Fruit fly (Drosophila melanogaster): ENCODE results near the gene Cisd2.

Gene Cisd2

DNA sequence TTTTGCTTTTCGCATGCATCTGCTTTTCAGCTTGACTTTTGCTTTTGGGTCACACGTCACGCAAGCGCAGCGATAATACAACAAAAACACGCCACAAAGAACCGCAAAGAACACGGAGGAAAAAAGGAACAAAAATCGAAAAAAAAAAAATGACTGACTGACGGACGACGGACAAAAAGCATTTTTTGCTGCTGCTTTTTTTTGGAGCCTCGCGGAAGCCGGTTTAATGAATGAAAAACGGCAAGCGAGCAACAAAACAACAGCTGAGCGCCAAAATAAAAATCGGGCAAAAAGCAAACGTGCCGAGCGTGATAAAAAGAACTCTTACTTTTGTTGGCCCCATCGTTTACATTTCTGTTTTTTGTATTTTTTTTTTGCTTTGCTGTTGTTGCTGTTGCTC is 31.2 kb upstream of the Cisd2 start:
- TF ChIP-seq CG17801 (GFP tag; optimal IDR thresholded peaks at IDR 0.05; ENCODE audit: partially characterized antibody): peak; percentile 44

DNA sequence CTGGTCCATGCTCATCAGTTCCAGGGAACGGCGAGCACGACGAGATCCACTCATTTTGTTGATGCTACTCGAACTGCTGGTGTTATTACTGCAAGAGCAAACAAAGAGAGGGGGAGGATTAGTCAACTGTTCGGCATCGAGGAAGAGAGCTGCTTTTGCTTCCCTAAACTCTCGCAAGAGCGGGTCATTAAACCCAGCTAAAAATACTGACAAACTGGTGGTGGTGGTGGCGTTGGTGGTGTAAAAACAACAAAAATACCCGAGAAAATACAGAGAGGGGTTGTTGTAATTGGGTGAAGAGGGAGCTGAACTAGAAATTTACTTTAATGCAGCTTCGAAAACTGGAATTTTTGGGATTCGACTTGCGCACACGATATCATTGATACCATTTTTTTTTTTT is 30.6 kb upstream of the Cisd2 start:
- no peak for TF ChIP-seq CG17801 (GFP tag; optimal IDR thresholded peaks at IDR 0.05; ENCODE audit: partially characterized antibody)

DNA sequence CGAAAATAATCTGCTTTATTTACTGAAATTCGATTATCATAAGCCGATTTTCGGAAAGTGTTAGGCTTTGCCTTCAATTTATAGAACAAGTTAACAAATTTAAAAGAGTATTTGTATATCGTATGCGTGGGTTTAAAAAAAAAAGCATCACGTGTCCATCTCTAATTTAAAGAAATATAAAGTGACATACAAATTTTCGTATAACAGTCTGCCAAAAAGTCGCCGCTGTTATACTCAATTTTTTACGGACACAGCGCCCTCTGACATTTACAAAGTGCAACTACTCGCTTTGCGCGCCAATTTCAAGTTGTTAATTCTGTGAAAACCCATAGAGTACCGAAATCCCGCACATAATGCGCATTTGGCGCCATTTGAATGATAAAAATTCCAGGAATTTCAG is 28.2 kb upstream of the Cisd2 start:
- no peak for TF ChIP-seq CG17801 (GFP tag; optimal IDR thresholded peaks at IDR 0.05; ENCODE audit: partially characterized antibody)

DNA sequence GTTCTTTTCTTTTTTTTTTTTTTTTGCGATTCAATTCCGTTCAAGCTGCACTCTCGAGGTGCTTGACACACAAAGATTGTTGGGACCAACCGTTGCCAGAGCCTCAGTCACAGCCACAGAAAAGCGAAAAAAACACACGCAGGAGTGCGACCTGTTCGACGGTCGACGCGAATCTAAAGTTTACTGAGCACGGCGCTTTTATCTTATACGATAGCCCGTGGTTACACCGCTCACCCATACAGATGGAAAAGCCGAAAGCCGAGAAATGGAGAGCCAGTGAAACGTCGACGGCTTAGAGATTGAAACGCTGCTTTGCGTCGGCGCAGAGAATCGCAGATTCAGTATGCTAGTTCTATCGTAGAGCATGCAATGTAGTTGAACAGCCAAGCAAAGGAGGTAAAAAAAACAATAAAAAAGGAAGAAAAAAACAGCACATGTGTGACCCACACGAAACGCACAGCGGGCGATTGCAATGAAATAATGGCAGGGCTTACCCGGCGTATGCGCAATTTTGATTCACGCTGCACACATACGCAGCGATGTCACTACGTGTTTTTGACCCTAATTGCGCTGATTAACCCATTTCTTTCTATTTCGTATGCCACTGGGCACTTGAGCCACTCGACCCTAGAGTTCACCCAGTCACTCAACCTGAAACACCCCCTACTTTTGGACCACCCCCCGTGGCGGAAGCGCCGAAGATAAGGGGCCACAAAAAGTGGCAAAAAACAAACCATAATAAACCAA is 27.2 kb upstream of the Cisd2 start, which contains the start of gene SP1029:
SP1029 (minus strand) TSS at position 180 of the 747 bp plus-strand sequence.
- no peak for TF ChIP-seq CG17801 (GFP tag; optimal IDR thresholded peaks at IDR 0.05; ENCODE audit: partially characterized antibody)

DNA sequence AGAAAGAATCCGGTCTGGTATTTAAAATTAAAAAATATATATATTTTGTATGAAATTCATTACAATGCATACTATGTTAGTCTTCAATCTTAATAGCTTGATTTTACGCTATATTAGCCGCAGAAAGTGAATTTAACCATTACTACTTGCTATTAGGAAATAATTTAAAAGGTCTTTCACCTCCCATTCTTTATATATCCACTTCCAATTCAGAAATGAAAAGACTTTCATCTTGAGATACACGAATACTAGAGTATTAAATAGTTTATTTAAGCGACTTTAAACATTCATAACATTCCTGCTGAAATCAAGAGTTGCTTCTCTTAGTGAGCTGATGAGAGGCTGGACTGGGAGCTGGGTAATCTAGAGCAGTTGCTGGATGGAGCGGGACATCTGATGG is 21.5 kb upstream of the Cisd2 start, which contains the start of gene CG31445:
CG31445 (minus strand) TSS at position 101 of the 400 bp plus-strand sequence.
- no peak for TF ChIP-seq CG17801 (GFP tag; optimal IDR thresholded peaks at IDR 0.05; ENCODE audit: partially characterized antibody)

- TF ChIP-seq CG17801 (GFP tag; optimal IDR thresholded peaks at IDR 0.05; ENCODE audit: partially characterized antibody): no peak
Measured at dm6 chr3R:29238623-29239022, 15.4 kb upstream of the Cisd2 start, which contains the start of gene CG11951. CG11951 (minus strand) TSS chr3R:29238723.

DNA sequence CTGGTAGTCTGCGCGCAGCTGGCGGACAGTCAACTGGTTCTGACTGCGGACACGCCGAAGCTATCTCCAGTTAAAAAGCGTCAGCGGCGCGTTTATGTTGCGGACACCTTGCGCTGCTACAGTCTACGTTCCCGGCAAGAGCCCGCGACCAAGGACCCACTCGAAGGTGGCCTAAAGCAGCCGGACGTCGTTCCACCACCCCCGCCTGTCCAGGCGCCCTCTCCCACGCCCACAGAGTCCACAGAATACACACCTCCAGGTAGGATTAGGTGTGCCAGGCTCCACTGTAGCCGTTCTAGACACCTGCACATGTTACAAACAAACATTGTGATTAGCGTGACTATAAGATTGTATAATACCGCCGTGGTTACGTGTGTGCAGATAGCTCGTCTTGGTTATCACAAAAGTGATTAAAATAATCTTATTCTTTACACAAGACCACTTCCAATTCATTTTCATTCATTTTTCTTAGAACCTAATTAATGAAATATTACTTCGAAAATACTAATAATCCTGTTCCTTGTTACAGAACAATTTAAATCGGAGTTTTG is 7.4 kb upstream of the Cisd2 start:
- TF ChIP-seq CG17801 (GFP tag; optimal IDR thresholded peaks at IDR 0.05; ENCODE audit: partially characterized antibody): no peak

DNA sequence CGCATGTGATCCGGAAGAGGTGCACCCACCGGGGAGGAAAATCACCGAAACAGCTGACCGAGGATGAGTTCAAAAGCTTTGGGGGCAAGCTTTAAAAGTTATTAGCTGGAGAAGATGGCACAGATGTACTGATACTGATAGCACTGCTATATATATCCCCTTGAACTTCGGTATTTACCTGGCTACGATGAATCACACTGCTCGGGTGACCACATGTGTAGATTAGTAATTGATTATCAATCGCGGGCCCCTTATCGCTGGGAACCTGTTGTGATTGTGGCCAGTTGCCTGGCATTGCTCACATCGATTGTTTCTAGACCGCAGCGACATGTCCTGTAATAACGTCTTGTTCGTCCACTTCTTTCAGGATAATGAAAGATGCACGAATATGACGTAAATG is 6.7 kb upstream of the Cisd2 start:
- no peak for TF ChIP-seq CG17801 (GFP tag; optimal IDR thresholded peaks at IDR 0.05; ENCODE audit: partially characterized antibody)

DNA sequence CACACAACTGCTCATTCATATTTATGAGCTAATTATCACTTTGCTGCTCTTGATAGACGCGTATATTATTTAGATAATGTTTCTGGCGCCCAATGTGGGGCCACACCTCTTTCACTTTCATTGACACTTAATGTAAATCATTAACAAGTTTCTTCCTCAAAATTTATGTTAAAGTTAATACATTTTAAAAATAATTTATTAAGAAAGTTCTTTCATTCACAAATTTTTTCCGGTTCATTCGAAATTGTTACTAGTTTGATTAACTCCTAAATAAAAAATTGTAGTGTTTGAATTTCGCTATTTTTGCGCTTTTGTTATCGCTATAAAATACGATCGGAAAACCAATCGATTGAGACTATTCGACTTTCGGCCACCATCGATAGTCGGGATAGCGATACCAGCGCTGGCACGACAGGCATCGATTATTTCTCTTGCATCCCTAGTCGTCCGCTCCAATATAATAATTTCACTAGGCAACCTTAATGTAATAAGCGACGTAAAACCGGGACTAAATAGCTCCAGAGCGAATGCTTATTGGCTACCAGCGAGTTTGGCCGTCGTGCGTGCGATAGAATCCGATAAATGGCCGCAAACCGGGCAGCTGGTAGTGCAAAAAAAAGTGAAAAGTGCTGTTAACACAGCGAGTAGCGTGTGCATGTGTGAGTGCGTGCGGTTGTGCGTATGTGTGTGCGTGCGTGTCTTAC is 5.7 kb upstream of the Cisd2 start, which contains the start of gene Usp1:
Usp1 (plus strand) TSS at position 417 of the 704 bp plus-strand sequence.
- peak; percentile 40 for TF ChIP-seq CG17801 (GFP tag; optimal IDR thresholded peaks at IDR 0.05; ENCODE audit: partially characterized antibody)

DNA sequence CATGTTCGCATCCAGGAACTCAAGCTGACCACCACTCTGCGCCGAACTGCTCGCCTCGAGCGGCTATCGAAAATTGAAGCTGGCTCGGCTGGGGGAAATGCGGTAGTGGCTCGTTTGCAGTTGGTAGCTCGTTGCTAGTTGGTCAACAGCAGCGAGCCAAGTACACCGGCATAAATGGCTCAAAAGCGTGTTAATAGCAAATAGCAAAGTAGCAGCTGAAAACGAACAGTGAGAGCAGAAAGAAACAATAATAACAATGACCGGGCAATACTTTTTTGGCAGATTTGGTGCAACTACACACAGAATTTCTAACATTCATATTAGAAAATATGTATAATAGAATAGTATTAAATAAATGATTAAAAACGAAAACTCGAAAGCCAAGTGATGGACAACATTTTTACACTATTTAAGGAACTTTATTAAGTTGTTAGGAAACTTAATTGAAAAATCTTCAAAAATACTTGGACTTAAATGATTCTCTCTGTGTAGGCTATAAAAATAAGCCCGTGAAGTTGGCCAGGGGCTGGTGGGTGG is 4.5 kb upstream of the Cisd2 start, which contains the start of gene CG14507:
CG14507 (minus strand) TSS at position 51 of the 537 bp plus-strand sequence.
- TF ChIP-seq CG17801 (GFP tag; optimal IDR thresholded peaks at IDR 0.05; ENCODE audit: partially characterized antibody): no peak

DNA sequence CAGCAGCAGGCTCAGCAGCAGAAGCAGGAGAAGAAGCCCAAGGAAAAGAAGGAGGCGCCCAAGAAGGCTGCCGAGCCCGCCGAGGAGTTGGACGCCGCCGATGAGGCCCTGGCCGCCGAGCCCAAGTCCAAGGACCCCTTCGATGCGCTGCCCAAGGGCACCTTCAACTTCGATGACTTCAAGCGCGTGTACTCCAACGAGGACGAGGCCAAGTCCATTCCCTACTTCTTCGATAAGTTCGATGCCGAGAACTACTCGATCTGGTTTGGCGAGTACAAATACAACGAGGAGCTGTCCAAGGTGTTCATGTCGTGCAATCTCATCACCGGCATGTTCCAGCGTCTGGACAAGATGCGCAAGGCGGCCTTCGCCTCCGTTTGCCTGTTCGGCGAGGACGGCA is 2.1 kb downstream of the Cisd2 start:
- no peak for TF ChIP-seq CG17801 (GFP tag; optimal IDR thresholded peaks at IDR 0.05; ENCODE audit: partially characterized antibody)

dm6 chr3R:29220585-29220984 is 2.6 kb downstream of the Cisd2 start:
- TF ChIP-seq CG17801 (GFP tag; optimal IDR thresholded peaks at IDR 0.05; ENCODE audit: partially characterized antibody): no peak

DNA sequence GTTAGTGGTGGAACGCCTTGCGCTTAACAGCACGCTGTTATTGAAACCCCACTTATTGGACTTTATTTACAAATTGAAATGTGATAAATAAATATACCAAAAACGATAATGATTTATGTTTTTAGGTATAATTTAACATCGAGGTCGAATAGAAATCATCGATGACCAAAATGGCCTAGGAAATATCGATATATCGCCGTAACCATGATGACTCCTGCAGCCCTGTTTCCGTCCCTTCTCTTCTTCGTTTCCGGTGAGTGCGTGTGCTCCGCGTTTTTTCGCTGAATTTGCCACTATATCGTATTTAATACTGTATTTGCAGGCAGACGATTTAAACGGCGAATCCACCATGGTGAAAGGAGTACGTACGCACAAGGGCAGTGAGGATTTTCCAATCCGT is 3.3 kb downstream of the Cisd2 start, which contains the start of gene eEF1gamma:
eEF1gamma (plus strand) TSS at position 225 of the 400 bp plus-strand sequence.
- TF ChIP-seq CG17801 (GFP tag; optimal IDR thresholded peaks at IDR 0.05; ENCODE audit: partially characterized antibody): peak; percentile 94

DNA sequence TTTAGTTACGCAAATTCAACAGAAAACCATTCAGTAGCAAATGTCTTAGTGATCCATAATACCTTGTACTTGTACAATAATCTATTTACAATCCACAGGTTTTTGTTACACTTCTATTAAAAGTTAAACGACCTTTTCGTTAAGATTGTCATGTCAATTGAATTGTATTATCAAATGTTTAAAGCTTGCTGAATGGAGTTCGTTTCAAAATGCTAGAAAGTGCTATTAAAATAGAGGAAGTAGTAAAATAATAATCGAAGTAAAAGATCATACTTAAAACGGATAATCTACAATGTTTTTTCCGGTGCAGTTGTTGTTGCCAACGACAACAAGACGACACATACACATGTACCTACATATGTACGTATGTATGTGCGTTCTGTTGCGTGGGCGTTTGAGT is 5.2 kb downstream of the Cisd2 start:
- no peak for TF ChIP-seq CG17801 (GFP tag; optimal IDR thresholded peaks at IDR 0.05; ENCODE audit: partially characterized antibody)

DNA sequence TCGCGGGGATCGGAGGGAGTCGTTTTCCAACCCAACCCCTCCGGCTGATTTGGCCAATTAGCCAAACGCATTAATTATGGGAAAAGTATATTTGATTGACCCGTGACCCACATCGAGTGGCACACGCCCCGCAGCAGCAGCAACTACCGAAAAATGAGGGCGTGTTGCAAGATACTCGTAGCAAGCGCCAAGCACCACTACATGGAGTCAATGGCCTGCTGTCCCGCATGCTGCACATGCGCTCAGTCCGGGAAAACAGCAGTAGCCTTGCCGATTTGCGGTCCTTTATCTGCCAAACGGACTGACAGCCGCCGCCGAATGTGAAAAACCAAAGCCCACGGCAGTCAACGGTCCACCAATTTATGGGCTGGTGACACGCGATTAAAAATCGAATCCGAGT is 5.9 kb downstream of the Cisd2 start:
- no peak for TF ChIP-seq CG17801 (GFP tag; optimal IDR thresholded peaks at IDR 0.05; ENCODE audit: partially characterized antibody)

All from ovary, adult (tissue).